Worm (Caenorhabditis elegans) whole organism, midembryonic: ENCODE results near the gene ZK418.2.

ENCODE experiments used
- T22C8.4 ChIP-seq: fragments of 200-800 bp; sonication (Bioruptor generic); IDR thresholded peaks from 2 replicates; pipeline ENCODE4 v1.3.6; 2022; ENCODE audit warnings: missing genetic modification characterization, missing compliant biosample characterization
- cog-1 ChIP-seq: sonication (generic microtip); optimal IDR thresholded peaks from 2 replicates; lab custom pipeline; 2016; ENCODE audit warnings: missing genetic modification characterization, missing compliant biosample characterization
- flt-1 ChIP-seq: fragments of 200-800 bp; sonication (Bioruptor generic); IDR thresholded peaks from 2 replicates; pipeline ENCODE4 v1.3.6; 2022; ENCODE audit warnings: missing genetic modification characterization, missing compliant biosample characterization
- klf-2 ChIP-seq: fragments of 200-800 bp; sonication (Bioruptor generic); conservative IDR thresholded peaks from 2 replicates; pipeline ENCODE4 v1.3.6; 2022; ENCODE audit warnings: missing genetic modification reagents, missing genetic modification characterization, missing compliant biosample characterization
- med-1 ChIP-seq: sonication (generic microtip); optimal IDR thresholded peaks from 2 replicates; lab custom pipeline; 2017; ENCODE audit warnings: missing genetic modification characterization, mild to moderate bottlenecking, missing compliant biosample characterization, antibody characterized with exemption, missing genetic modification reagents; ENCODE audit not compliant: insufficient read depth
- ref-1 ChIP-seq: fragments of 200-800 bp; sonication (Bioruptor generic); conservative IDR thresholded peaks from 2 replicates; pipeline ENCODE4 v1.3.6; 2022; ENCODE audit warnings: missing genetic modification reagents, missing genetic modification characterization, missing compliant biosample characterization
- tab-1 ChIP-seq: fragments of 200-800 bp; sonication (Bioruptor generic); IDR thresholded peaks from 2 replicates; pipeline ENCODE4 v1.3.6; 2022; ENCODE audit warnings: missing genetic modification characterization, missing compliant biosample characterization
- ztf-23 ChIP-seq: fragments of 200-800 bp; sonication (Bioruptor generic); IDR thresholded peaks from 2 replicates; pipeline ENCODE4 v1.3.6; 2022; ENCODE audit warnings: missing genetic modification reagents, missing genetic modification characterization, missing compliant biosample characterization
- ztf-29 ChIP-seq: fragments of 200-800 bp; sonication (Bioruptor generic); IDR thresholded peaks from 2 replicates; pipeline ENCODE4 v1.3.6; 2022; ENCODE audit warnings: missing genetic modification reagents, missing genetic modification characterization, missing compliant biosample characterization

ZK418.2 gene

DNA sequence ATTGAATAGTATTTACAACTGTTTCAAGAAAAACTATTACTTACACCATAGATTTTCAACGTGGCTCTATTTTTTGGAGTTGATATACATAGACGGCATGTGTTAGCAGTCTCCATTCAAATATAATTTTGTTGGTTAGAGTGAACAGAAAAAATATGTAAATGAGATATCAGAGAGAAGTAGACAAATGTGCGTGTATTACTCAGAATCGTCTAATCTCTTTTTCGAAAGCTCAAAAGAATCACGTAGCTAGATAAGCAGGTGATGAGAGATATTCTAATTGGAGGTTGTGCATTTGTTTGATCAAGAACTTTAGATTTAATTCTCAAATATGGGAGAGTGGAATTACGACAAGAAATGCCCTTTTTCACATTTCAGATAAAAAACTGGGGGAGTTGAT is 597 bp upstream of the ZK418.2 start, which contains the start of gene ZK418.10:
TSS of gene ZK418.10 (minus strand) at position 148 of the 400 bp plus-strand sequence.
- no peak for TF ChIP-seq ref-1
- no peak for TF ChIP-seq ztf-29
- TF ChIP-seq T22C8.4 (GFP tag; lab: Robert Waterston, UW), result no peak
- no peak for TF ChIP-seq flt-1 (GFP tag; lab: Robert Waterston, UW)
- TF ChIP-seq med-1, result no peak

DNA sequence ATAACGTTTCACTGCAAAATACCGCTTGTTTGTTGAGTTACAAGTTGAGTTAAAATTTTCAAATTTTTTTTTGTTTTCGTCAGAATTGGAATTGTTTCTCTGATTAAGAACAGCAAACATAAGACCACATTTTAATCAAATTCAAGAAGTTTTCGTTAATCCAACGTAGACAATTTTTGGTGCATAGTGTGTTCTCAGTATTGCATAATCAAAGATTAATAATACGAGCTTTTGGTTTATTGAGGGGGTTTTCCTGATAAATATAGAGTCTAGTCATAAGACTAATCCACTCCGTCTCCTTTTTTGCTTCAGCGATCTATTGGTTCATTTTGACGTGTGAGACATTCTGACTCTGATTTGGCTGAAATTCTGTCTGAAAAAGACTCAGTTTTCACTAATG is 4.0 kb downstream of the ZK418.2 start, which contains the start of gene nhr-9:
TSS of gene nhr-9 (plus strand) at position 307 of the 400 bp plus-strand sequence.
- TF ChIP-seq flt-1 (GFP tag; lab: Robert Waterston, UW), result no peak
- TF ChIP-seq ztf-23, result no peak
- no peak for TF ChIP-seq ztf-29
- no peak for TF ChIP-seq cog-1 (tag; lab: Kevin White, UChicago)
- no peak for TF ChIP-seq med-1
- no peak for TF ChIP-seq T22C8.4 (GFP tag; lab: Robert Waterston, UW)
- no peak for TF ChIP-seq ref-1
- TF ChIP-seq tab-1 (GFP tag; lab: Robert Waterston, UW), result no peak
- TF ChIP-seq klf-2 (GFP tag; lab: Robert Waterston, UW), result no peak

DNA sequence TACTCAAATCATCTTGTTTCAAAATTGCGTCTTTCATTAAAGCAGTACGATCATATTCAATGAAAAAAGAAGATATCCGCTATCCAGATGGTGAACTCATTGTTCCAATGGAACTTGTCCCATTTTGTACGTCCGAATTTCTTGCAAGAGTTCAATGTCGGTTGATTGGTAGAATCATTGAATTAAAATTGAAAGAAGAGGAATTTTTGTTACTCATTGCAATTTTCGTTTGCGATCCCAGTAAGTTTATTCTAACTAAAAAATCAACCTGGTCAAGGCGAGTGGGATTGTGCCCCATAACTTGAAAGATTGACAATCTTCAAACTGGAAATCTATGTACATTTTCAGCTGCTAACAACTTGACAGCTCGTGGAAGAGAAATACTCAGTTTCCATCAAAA is 5.3 kb downstream of the ZK418.2 start:
- TF ChIP-seq cog-1 (tag; lab: Kevin White, UChicago), result no peak

DNA sequence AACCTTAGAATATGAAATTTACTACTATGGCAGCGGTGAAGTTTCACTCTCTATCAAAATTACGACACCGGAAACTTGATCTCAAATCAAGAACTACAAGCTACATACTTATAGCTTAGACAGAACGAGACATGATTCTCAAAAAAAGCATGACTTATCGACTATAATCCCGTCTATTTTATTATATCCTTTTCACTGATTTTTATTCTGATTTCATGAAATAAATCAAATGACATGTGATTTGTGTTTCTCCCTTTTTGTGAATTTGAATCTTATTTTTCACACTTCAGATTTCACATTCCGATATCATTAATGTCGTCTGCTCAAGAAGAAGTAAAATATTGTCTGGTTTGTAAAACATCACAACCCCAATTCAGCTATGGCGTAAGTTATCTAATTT is 8.9 kb downstream of the ZK418.2 start, which contains the start of gene ZK418.11:
TSS of gene ZK418.11 (plus strand) at position 289 of the 400 bp plus-strand sequence.
- no peak for TF ChIP-seq cog-1 (tag; lab: Kevin White, UChicago)

DNA sequence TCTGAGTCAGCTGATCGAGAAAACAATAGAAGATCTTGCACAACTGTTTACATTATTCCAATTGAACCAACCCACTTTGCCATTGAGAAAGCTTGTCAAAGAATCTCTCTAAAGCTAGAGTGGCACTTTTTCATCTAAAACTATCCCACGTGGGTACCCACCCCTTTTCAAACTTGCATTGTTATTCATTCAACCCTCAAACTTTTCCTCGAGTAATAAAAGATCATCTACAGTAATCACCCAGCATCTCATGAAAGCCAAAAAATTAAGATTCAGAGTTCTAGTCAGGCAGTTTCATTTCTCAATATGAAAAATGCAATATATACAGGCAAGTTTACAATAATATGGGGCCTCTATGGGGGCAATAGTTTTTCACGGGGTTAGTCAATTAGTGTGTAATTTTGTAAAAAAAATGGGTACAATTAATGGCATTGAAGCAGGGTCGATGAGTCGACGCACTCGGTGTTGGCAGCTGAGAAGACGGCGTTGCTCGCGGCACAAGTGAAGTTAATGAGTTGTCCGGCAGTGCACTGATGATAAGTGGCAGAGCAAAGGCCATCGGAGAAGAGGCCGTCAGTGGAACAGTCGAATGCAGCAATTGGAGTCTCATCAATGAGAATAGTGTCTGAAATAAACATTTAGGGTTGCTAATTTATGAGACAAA is 10.8 kb downstream of the ZK418.2 start:
- TF ChIP-seq tab-1 (GFP tag; lab: Robert Waterston, UW), result no peak
- no peak for TF ChIP-seq ztf-29
- TF ChIP-seq cog-1 (tag; lab: Kevin White, UChicago), result no peak
- TF ChIP-seq klf-2 (GFP tag; lab: Robert Waterston, UW), result no peak
- TF ChIP-seq ref-1, result no peak
- TF ChIP-seq ztf-23, result no peak
- no peak for TF ChIP-seq flt-1 (GFP tag; lab: Robert Waterston, UW)
- no peak for TF ChIP-seq T22C8.4 (GFP tag; lab: Robert Waterston, UW)

DNA sequence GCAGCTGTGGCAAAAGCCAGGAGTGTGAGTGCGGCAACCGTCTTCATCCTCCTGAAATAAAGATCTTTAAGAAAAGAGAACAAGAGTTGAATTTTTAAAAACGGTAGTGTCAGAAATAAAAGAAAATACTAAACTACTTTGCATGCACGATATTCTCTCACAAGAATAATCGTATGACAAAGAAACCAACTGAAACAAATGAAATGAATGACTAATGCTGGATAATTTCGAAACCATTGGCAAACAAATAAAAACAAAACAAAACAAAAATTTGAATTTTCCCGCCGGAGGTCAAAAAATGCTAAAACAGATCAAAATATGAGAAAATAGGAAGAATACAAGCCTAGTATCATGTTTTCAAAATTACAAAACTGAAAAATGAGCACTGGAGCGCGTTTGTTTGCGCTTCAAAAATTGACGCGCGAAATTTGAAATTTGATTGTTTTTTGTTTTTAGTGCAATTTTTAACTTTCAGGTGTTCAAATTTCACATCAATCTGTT is 12.8 kb downstream of the ZK418.2 start, which contains the start of gene cpg-2:
TSS of gene cpg-2 (minus strand) at position 51 of the 501 bp plus-strand sequence.
- TF ChIP-seq klf-2 (GFP tag; lab: Robert Waterston, UW) (no peak), ztf-23 (no peak), T22C8.4 (GFP tag; lab: Robert Waterston, UW) (no peak), flt-1 (GFP tag; lab: Robert Waterston, UW) (no peak), med-1 (no peak), tab-1 (GFP tag; lab: Robert Waterston, UW) (no peak), ztf-29 (no peak), cog-1 (tag; lab: Kevin White, UChicago) (no peak)

DNA sequence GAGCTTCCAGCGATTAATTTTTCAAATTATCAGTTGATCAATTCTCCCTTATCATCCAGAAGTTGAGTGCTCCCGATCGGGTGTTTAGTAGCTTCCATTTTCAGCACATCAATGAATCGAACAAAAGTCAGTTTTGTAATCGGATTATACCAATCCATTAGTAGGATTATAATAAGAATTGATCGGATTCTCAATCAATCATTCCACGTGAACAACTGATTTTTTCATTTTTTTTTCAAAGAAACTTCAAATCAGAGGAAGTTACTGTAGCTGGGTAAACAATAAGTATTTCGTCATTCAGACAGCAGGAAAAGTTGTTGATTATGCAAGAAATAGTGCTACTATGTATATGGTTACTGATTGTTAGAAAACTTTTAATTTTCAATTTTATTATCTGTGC is 15.7 kb downstream of the ZK418.2 start:
- no peak for TF ChIP-seq tab-1 (GFP tag; lab: Robert Waterston, UW)
- no peak for TF ChIP-seq ztf-23
- TF ChIP-seq ztf-29, result no peak
- no peak for TF ChIP-seq cog-1 (tag; lab: Kevin White, UChicago)
- no peak for TF ChIP-seq T22C8.4 (GFP tag; lab: Robert Waterston, UW)
- no peak for TF ChIP-seq ref-1
- TF ChIP-seq flt-1 (GFP tag; lab: Robert Waterston, UW), result no peak
- TF ChIP-seq med-1, result no peak
- no peak for TF ChIP-seq klf-2 (GFP tag; lab: Robert Waterston, UW)

DNA sequence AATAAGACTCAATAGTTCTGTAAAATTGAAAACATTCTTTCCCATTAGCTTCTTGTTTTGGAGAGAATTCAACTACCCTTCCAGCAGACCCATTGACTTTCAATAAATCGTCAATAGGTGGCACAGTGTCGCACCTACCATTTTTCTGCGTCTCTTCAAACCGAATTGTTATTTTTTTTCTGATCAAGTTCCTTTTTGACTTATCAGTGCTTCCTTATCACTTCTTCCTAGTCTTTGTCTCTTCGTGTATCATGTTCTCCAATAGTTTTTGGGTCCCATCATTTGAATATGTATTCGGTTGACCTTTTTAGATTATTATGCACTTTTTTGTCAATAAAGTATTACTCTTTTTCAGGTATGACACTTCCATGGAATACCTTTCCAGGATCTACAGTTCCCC is 16.8 kb downstream of the ZK418.2 start, which contains the start of gene odd-1:
TSS of gene odd-1 (plus strand) at position 349 of the 400 bp plus-strand sequence.
- no peak for TF ChIP-seq cog-1 (tag; lab: Kevin White, UChicago)
- TF ChIP-seq ref-1, result no peak

DNA sequence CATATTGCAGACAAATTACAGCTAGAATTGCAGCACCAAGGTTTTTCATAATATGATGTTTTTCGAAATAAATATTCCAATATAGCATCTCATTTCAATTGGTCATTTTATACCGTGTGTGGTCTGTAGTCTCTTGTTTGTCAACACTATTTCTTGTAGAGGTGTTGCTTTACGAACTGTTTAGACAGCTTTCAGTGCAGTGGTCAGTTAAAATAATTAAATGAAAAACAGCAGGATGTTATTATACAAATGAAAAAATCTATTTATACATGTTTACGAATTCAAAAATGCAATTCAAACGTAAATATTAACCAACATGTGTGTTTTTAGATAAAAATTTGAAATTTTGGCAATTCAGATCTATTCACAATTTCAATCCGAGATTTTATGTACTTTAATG is 20.7 kb downstream of the ZK418.2 start, which contains the start of gene B0280.7:
TSS of gene B0280.7 (minus strand) at position 101 of the 400 bp plus-strand sequence.
- TF ChIP-seq med-1 (no peak), T22C8.4 (GFP tag; lab: Robert Waterston, UW) (no peak), ztf-23 (no peak), cog-1 (tag; lab: Kevin White, UChicago) (no peak), ztf-29 (no peak), flt-1 (GFP tag; lab: Robert Waterston, UW) (no peak), ref-1 (no peak), tab-1 (GFP tag; lab: Robert Waterston, UW) (no peak), klf-2 (GFP tag; lab: Robert Waterston, UW) (no peak)

DNA sequence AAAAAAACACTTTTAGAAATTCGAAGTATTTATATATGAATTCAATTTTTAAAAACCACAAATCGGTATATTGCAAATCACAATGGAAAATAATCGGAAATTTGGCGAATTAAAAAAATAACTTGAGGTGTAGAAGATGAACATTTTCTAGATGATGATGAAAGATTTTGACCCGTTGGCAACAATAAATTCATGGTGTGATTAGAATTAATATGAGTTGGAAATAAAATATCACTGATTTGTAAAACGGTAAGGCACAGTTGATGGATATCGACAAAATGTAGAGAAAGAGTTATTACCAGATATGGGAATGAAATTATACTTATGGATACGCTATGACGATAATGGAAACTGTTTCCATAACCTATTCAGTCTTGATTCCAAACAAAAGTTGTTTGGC is 21.1 kb downstream of the ZK418.2 start:
- TF ChIP-seq T22C8.4 (GFP tag; lab: Robert Waterston, UW) (no peak), ref-1 (no peak), ztf-23 (no peak), cog-1 (tag; lab: Kevin White, UChicago) (no peak), tab-1 (GFP tag; lab: Robert Waterston, UW) (no peak)

DNA sequence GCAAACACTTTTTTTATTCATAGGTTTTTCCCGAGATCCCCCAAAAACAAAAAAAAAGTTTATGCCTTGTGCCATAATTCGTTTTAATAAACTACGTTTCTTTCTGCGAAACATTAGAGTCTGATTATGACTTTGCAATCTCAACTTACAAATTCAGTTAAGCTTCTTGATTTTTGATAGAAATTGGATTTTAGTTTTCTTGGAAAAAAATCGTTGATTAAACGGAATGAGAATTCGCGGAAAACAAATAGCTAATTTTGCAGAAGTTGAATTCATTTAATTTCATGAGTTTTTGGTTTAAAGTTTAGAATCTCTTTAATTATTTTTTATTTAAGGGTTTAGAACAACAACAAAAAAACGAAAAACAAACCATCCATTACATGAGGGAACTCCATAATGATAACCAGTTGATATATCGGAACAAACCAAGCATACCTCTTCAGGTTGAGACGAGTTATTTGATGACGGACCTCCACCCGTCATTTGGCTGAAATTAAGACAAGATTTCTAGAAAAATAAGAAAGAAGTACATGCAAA is 23.9 kb downstream of the ZK418.2 start, which contains the start of gene nhr-10:
TSS of gene nhr-10 (minus strand) at position 487 of the 537 bp plus-strand sequence.
- no peak for TF ChIP-seq ztf-29
- no peak for TF ChIP-seq ztf-23
- no peak for TF ChIP-seq klf-2 (GFP tag; lab: Robert Waterston, UW)
- TF ChIP-seq cog-1 (tag; lab: Kevin White, UChicago), result no peak
- no peak for TF ChIP-seq tab-1 (GFP tag; lab: Robert Waterston, UW)
- no peak for TF ChIP-seq T22C8.4 (GFP tag; lab: Robert Waterston, UW)
- no peak for TF ChIP-seq flt-1 (GFP tag; lab: Robert Waterston, UW)
- TF ChIP-seq ref-1, result no peak
- TF ChIP-seq med-1, result no peak
